Worm (Caenorhabditis elegans): ENCODE data around the gene Y97E10AL.1.

DNA sequence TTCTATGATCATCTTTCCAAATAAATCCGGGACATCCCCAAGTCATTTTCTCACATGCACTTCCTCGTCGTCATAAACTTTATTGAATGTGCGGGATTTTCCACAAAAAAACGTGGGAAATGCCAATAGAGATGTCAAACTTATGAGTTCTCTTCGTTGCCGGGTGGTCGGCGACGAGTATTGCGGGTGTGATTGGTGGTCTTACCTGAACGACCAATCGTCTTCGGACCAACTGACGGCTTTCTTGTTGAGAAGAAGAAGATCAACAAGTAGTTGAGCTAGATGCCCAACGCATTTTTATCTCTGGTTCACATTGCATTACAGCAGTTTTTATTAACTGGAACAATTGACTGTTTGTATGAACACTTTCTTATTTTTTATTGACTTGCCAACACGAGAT, 9.2 kb downstream of the Y97E10AL.1 start:
- TF ChIP-seq nhr-25 (tag; optimal IDR thresholded peaks at IDR 0.05) (no peak), lin-15B (tag; optimal IDR thresholded peaks at IDR 0.05) (no peak), elt-1 (tag; optimal IDR thresholded peaks at IDR 0.05) (no peak), skn-1 (tag; optimal IDR thresholded peaks at IDR 0.05) (no peak), mdl-1 (tag; optimal IDR thresholded peaks at IDR 0.05) (no peak), pqm-1 (tag; optimal IDR thresholded peaks at IDR 0.05) (no peak), unc-62 (GFP tag; optimal IDR thresholded peaks at IDR 0.05) (no peak), ztf-11 (tag; optimal IDR thresholded peaks at IDR 0.05) (no peak), ztf-4 (tag; optimal IDR thresholded peaks at IDR 0.05) (no peak), ceh-82 (tag; optimal IDR thresholded peaks at IDR 0.05) (no peak), nfya-1 (tag; optimal IDR thresholded peaks at IDR 0.05; ENCODE audit: insufficient read depth) (peak; percentile 62), nhr-67 (tag; optimal IDR thresholded peaks at IDR 0.05) (no peak), R02D3.7 (tag; optimal IDR thresholded peaks at IDR 0.05) (no peak), nhr-28 (tag; optimal IDR thresholded peaks at IDR 0.05) (no peak)

Measured in whole organism, L3 larva.